Fruit fly (Drosophila melanogaster) whole organism, prepupa: Measurements from ENCODE around the gene MED20.

Experiments
- Blimp-1 ChIP-seq: fragments of 200-800 bp; sonication (Bioruptor generic); optimal IDR thresholded peaks from 3 replicates; lab custom pipeline; 2017; ENCODE audit warnings: missing biosample characterization, missing genetic modification characterization, mild to moderate bottlenecking, moderate library complexity, missing genetic modification reagents
- CG10631 ChIP-seq: fragments of 200-800 bp; sonication (Bioruptor generic); optimal IDR thresholded peaks from 2 replicates; lab custom pipeline; 2016; ENCODE audit warnings: missing biosample characterization, missing genetic modification characterization
- CG11294 ChIP-seq: fragments of 200-800 bp; sonication (Bioruptor generic); IDR thresholded peaks from 2 replicates; pipeline ENCODE4 v1.3.6; 2022; ENCODE audit warnings: missing biosample characterization, missing genetic modification characterization
- CG11902 ChIP-seq: fragments of 200-800 bp; sonication (Bioruptor generic); optimal IDR thresholded peaks from 3 replicates; lab custom pipeline; 2016; ENCODE audit warnings: missing biosample characterization, missing genetic modification characterization
- CG15336 ChIP-seq: fragments of 200-800 bp; sonication (Bioruptor generic); IDR thresholded peaks from 2 replicates; pipeline ENCODE4 v1.3.6; 2022; ENCODE audit warnings: missing biosample characterization, missing genetic modification characterization
- CG1621 ChIP-seq: fragments of 200-800 bp; sonication (Bioruptor generic); optimal IDR thresholded peaks from 3 replicates; lab custom pipeline; 2018; ENCODE audit warnings: missing biosample characterization, mild to moderate bottlenecking, missing genetic modification characterization
- CG16779 ChIP-seq: fragments of 200-800 bp; sonication (Bioruptor generic); optimal IDR thresholded peaks from 3 replicates; lab custom pipeline; 2017; ENCODE audit warnings: missing biosample characterization, mild to moderate bottlenecking, missing genetic modification characterization
- CG3032 ChIP-seq: fragments of 200-800 bp; optimal IDR thresholded peaks from 2 replicates; lab custom pipeline; 2019; ENCODE audit warnings: missing biosample characterization, mild to moderate bottlenecking, missing genetic modification characterization, moderate library complexity
- CG31627 ChIP-seq: fragments of 200-800 bp; sonication (Bioruptor generic); optimal IDR thresholded peaks from 3 replicates; lab custom pipeline; 2016; ENCODE audit warnings: missing biosample characterization, missing genetic modification characterization
- CG32006 ChIP-seq: fragments of 200-800 bp; sonication (Bioruptor generic); optimal IDR thresholded peaks from 3 replicates; lab custom pipeline; 2017; ENCODE audit warnings: missing biosample characterization, mild to moderate bottlenecking, missing genetic modification characterization
- CG34406 ChIP-seq: fragments of 200-800 bp; sonication (Bioruptor generic); optimal IDR thresholded peaks from 3 replicates; lab custom pipeline; 2016; ENCODE audit warnings: missing biosample characterization, missing genetic modification characterization
- CG3919 ChIP-seq: fragments of 200-800 bp; sonication (Bioruptor generic); optimal IDR thresholded peaks from 3 replicates; lab custom pipeline; 2016; ENCODE audit warnings: missing biosample characterization, missing genetic modification characterization
- CG6163 ChIP-seq: fragments of 200-800 bp; sonication (Bioruptor generic); IDR thresholded peaks from 3 replicates; pipeline ENCODE4 v1.3.6; 2022; ENCODE audit warnings: missing biosample characterization, missing genetic modification characterization
- CG6276 ChIP-seq: fragments of 200-800 bp; sonication (Bioruptor generic); optimal IDR thresholded peaks from 2 replicates; lab custom pipeline; 2017; ENCODE audit warnings: missing biosample characterization, mild to moderate bottlenecking, missing genetic modification characterization
- CG6792 ChIP-seq: fragments of 200-800 bp; sonication (Bioruptor generic); optimal IDR thresholded peaks from 3 replicates; lab custom pipeline; 2016; ENCODE audit warnings: missing biosample characterization, missing genetic modification characterization
- CG6808 ChIP-seq: fragments of 200-800 bp; sonication (Bioruptor generic); optimal IDR thresholded peaks from 3 replicates; lab custom pipeline; 2017; ENCODE audit warnings: missing biosample characterization, missing genetic modification characterization, mild to moderate bottlenecking, moderate library complexity, missing genetic modification reagents
- CG6854 ChIP-seq: fragments of 200-800 bp; sonication (Bioruptor generic); optimal IDR thresholded peaks from 2 replicates; lab custom pipeline; 2017; ENCODE audit warnings: missing biosample characterization, mild to moderate bottlenecking, missing genetic modification characterization
- CG8319 ChIP-seq: fragments of 200-800 bp; sonication (Bioruptor generic); optimal IDR thresholded peaks from 3 replicates; lab custom pipeline; 2016; ENCODE audit warnings: missing biosample characterization, missing genetic modification characterization
- CG8632 ChIP-seq: fragments of 200-800 bp; sonication (Bioruptor generic); optimal IDR thresholded peaks from 3 replicates; lab custom pipeline; 2016; ENCODE audit warnings: missing biosample characterization, missing genetic modification characterization
- CG9139 ChIP-seq: fragments of 200-800 bp; sonication (Bioruptor generic); optimal IDR thresholded peaks from 3 replicates; lab custom pipeline; 2017; ENCODE audit warnings: missing biosample characterization, mild to moderate bottlenecking, missing genetic modification characterization
- Eip93F ChIP-seq: fragments of 200-800 bp; sonication (Bioruptor generic); optimal IDR thresholded peaks from 2 replicates; lab custom pipeline; 2016; ENCODE audit warnings: missing biosample characterization, mild to moderate bottlenecking, missing genetic modification characterization
- Ets21C ChIP-seq: fragments of 200-800 bp; sonication (Bioruptor generic); optimal IDR thresholded peaks from 3 replicates; lab custom pipeline; 2016; ENCODE audit warnings: missing biosample characterization, missing genetic modification characterization
- Gug ChIP-seq: fragments of 200-800 bp; sonication (Bioruptor generic); IDR thresholded peaks from 2 replicates; pipeline ENCODE4 v1.3.6; 2022; ENCODE audit warnings: missing biosample characterization, missing genetic modification characterization
- Hr38 ChIP-seq: sonication (Bioruptor generic); optimal IDR thresholded peaks from 2 replicates; lab custom pipeline; 2016; ENCODE audit warnings: missing biosample characterization, missing genetic modification characterization
- Hr4 ChIP-seq: fragments of 200-800 bp; sonication (Bioruptor generic); optimal IDR thresholded peaks from 3 replicates; lab custom pipeline; 2016; ENCODE audit warnings: missing biosample characterization, missing genetic modification characterization
- Lpt ChIP-seq: fragments of 200-800 bp; sonication (Bioruptor generic); optimal IDR thresholded peaks from 3 replicates; lab custom pipeline; 2016; ENCODE audit warnings: missing biosample characterization, missing genetic modification characterization
- Met ChIP-seq: fragments of 200-800 bp; sonication (Bioruptor generic); optimal IDR thresholded peaks from 3 replicates; lab custom pipeline; 2016; ENCODE audit warnings: missing biosample characterization, missing genetic modification characterization
- OdsH ChIP-seq: fragments of 200-800 bp; sonication (Bioruptor generic); optimal IDR thresholded peaks from 3 replicates; lab custom pipeline; 2016; ENCODE audit warnings: missing biosample characterization, missing genetic modification characterization
- Sox14 ChIP-seq: fragments of 200-800 bp; sonication (Bioruptor generic); optimal IDR thresholded peaks from 3 replicates; lab custom pipeline; 2016; ENCODE audit warnings: missing biosample characterization, missing genetic modification characterization
- Sox15 ChIP-seq: fragments of 200-800 bp; sonication (Bioruptor generic); optimal IDR thresholded peaks from 3 replicates; lab custom pipeline; 2016; ENCODE audit warnings: missing biosample characterization, missing genetic modification characterization
- cyc ChIP-seq: fragments of 200-800 bp; sonication (Bioruptor generic); optimal IDR thresholded peaks from 3 replicates; lab custom pipeline; 2016; ENCODE audit warnings: missing biosample characterization, missing genetic modification characterization
- dac ChIP-seq: fragments of 200-800 bp; sonication (Bioruptor generic); optimal IDR thresholded peaks from 2 replicates; lab custom pipeline; 2017; ENCODE audit warnings: missing biosample characterization, mild to moderate bottlenecking, missing genetic modification characterization
- dsx ChIP-seq: fragments of 200-800 bp; optimal IDR thresholded peaks from 3 replicates; lab custom pipeline; 2019; ENCODE audit warnings: missing biosample characterization, mild to moderate bottlenecking, missing genetic modification characterization, moderate library complexity; ENCODE audit not compliant: poor library complexity, severe bottlenecking
- esn ChIP-seq: fragments of 200-800 bp; sonication (Bioruptor generic); optimal IDR thresholded peaks from 2 replicates; lab custom pipeline; 2016; ENCODE audit warnings: missing biosample characterization, mild to moderate bottlenecking, missing genetic modification characterization, moderate library complexity
- fd59A ChIP-seq: fragments of 200-800 bp; sonication (Bioruptor generic); optimal IDR thresholded peaks from 2 replicates; lab custom pipeline; 2017; ENCODE audit warnings: missing biosample characterization, mild to moderate bottlenecking, missing genetic modification characterization, missing genetic modification reagents
- fd85E ChIP-seq: fragments of 200-800 bp; sonication (Bioruptor generic); optimal IDR thresholded peaks from 3 replicates; lab custom pipeline; 2016; ENCODE audit warnings: missing biosample characterization, missing genetic modification characterization
- lz ChIP-seq: fragments of 200-800 bp; sonication (Bioruptor generic); optimal IDR thresholded peaks from 3 replicates; lab custom pipeline; 2016; ENCODE audit warnings: missing biosample characterization, missing genetic modification characterization
- net ChIP-seq: fragments of 200-800 bp; sonication (Bioruptor generic); optimal IDR thresholded peaks from 3 replicates; lab custom pipeline; 2016; ENCODE audit warnings: missing biosample characterization, missing genetic modification characterization
- pdm3 ChIP-seq: fragments of 200-800 bp; sonication (Bioruptor generic); optimal IDR thresholded peaks from 3 replicates; lab custom pipeline; 2016; ENCODE audit warnings: missing biosample characterization, missing genetic modification characterization
- salr ChIP-seq, 2 experiments: fragments of 200-800 bp; sonication (Bioruptor generic); optimal IDR thresholded peaks; 3 replicates each; lab custom pipeline; 2016 to 2018; ENCODE audit warnings: missing biosample characterization in 2 of 2, missing genetic modification characterization in 2 of 2, mild to moderate bottlenecking in 1 of 2
- ss ChIP-seq, 2 experiments: fragments of 200-800 bp; sonication (Bioruptor generic); optimal IDR thresholded peaks; 2 replicates in 1 of 2; 3 replicates in 1 of 2; lab custom pipeline; 2017 to 2018; ENCODE audit warnings: mild to moderate bottlenecking in 2 of 2, missing biosample characterization in 2 of 2, missing genetic modification characterization in 2 of 2, moderate library complexity in 1 of 2
- svp ChIP-seq: fragments of 200-800 bp; sonication (Bioruptor generic); peaks from one replicate; lab custom pipeline; 2016; ENCODE audit warnings: missing biosample characterization, missing genetic modification characterization
- topi ChIP-seq: fragments of 200-800 bp; sonication (Bioruptor generic); optimal IDR thresholded peaks from 3 replicates; lab custom pipeline; 2016; ENCODE audit warnings: missing biosample characterization, missing genetic modification characterization
- vri ChIP-seq: fragments of 200-800 bp; sonication (Bioruptor generic); optimal IDR thresholded peaks from 3 replicates; lab custom pipeline; 2016; ENCODE audit warnings: missing biosample characterization, mild to moderate bottlenecking, missing genetic modification characterization

The MED20 gene

DNA sequence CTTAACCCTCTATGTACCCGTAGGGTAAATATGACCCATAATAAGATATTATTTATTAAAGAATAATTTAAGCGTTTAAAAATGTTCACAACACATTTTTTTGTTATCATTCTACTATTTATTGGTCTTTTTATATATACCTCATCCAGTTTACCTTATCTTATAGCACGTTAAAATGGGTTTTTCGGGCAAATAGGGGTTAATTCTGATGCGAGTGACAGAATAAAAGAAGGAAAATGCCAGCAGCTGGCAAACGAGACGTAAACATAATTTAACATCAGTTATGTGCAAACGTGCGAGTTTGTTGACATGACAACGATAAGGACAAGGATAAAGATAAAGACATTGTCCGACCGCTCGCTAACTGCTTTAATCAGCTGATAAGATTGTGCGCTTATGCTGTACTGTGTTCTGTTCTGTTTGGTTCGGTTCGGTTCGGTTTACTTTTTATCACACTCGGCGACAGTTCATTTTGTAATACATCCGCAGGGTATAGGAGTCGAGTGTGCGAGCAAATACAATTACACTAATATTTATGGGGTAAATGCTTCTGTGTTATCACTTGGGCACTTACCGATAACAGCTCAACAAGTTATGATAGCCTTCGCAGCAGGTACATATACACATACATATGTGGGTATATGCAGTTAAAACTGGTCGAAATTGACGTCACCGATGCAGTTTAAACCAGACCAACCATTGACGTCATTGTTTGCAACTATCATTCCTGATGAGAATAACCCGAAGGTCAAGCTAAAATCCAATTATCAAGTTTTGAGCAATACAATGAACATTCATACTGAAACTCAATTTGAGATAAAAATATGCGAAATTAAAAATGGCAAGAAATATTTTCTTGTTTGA, 28.1 kb upstream of the MED20 start (continued):
- no peak for TF ChIP-seq fd59A (GFP tag; lab: Kevin White, UChicago)
- peak; percentile 50 for TF ChIP-seq OdsH
- TF ChIP-seq CG6808 (GFP tag; lab: Kevin White, UChicago), result peak; percentile 11
- TF ChIP-seq topi (GFP tag; lab: Kevin White, UChicago), result peak; percentile 33
- TF ChIP-seq CG6163 (GFP tag; lab: Robert Waterston, UW), result no peak
- TF ChIP-seq CG6854 (GFP tag; lab: Kevin White, UChicago), result no peak
- TF ChIP-seq Sox14 (GFP tag; lab: Kevin White, UChicago), result no peak
- TF ChIP-seq Hr4 (GFP tag; lab: Kevin White, UChicago), result peak; percentile 15
- no peak for TF ChIP-seq salr (GFP tag; optimal IDR thresholded peaks at IDR 0.05; lab: Kevin White, UChicago)
- peak; percentile 32 for TF ChIP-seq CG3032 (tag; lab: Kevin White, UChicago)
- TF ChIP-seq Eip93F (GFP tag; lab: Kevin White, UChicago), result peak; percentile 26
- peak; percentile 46 for TF ChIP-seq pdm3 (GFP tag; lab: Kevin White, UChicago)
- TF ChIP-seq Blimp-1 (GFP tag; lab: Kevin White, UChicago), result no peak
- TF ChIP-seq Sox15 (GFP tag; lab: Kevin White, UChicago), result peak; percentile 13
- no peak for TF ChIP-seq CG11294 (GFP tag; lab: Robert Waterston, UW)
- TF ChIP-seq, all 60 proteins: peak for 29

DNA sequence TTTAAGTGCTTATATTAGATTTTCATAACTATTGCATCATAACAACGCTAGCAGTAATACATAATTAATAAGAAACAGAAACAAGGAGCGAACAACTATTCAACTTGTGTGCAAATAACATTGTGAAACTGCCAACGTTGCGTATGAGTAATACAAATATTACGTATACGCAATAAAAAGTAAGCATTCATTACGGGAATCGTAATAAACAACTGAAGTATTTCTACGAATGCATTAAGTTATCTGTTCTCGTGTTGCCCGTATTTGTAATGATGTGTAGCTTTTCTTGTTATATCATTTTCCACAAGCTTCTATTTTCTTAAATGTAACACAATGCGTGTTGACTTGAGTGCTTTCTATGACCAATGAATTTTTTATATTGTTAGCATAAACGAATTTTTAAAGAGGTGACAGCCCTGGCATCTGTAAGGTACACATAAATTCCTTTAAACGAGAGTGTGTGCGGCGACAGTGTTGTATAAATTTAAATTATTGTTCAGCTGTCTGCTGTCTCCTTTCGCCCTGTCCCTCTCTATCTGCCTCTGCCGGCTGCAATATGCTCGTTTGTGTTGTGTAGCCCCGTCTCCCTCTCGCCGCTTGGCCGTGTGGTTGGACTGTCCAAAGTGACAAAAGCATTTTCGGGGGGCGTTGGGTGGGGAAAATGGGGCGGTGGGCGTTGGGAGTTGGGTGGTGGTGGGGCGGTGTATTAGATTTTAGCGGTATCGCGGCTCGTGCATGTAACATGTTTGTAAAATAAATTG, 27.1 kb upstream of the MED20 start:
- TF ChIP-seq CG10631 (GFP tag; lab: Kevin White, UChicago) (no peak), CG6808 (GFP tag; lab: Kevin White, UChicago) (no peak), Gug (GFP tag; lab: Robert Waterston, UW) (no peak), Ets21C (GFP tag; lab: Kevin White, UChicago) (no peak), Sox14 (GFP tag; lab: Kevin White, UChicago) (no peak), CG32006 (GFP tag; lab: Kevin White, UChicago) (peak; percentile 4), CG15336 (GFP tag; lab: Robert Waterston, UW) (peak; percentile 6; the same call in 1 of the 2 replicates), CG3919 (GFP tag; lab: Kevin White, UChicago) (no peak), esn (GFP tag; lab: Kevin White, UChicago) (peak; percentile 19), ss (GFP tag; optimal IDR thresholded peaks at IDR 0.05; lab: Kevin White, UChicago) (no peak), CG9139 (GFP tag; lab: Kevin White, UChicago) (no peak), lz (GFP tag; lab: Kevin White, UChicago) (no peak), Met (no peak), svp (no peak), dsx (no peak), CG34406 (GFP tag; lab: Kevin White, UChicago) (no peak), topi (GFP tag; lab: Kevin White, UChicago) (peak; percentile 1), cyc (GFP tag; lab: Kevin White, UChicago) (no peak), CG16779 (tag; lab: Kevin White, UChicago) (no peak), Blimp-1 (GFP tag; lab: Kevin White, UChicago) (no peak), dac (GFP tag; lab: Kevin White, UChicago) (no peak), CG31627 (GFP tag; lab: Kevin White, UChicago) (peak; percentile 19), CG6854 (GFP tag; lab: Kevin White, UChicago) (no peak), CG11294 (GFP tag; lab: Robert Waterston, UW) (no peak), fd59A (GFP tag; lab: Kevin White, UChicago) (no peak), pdm3 (GFP tag; lab: Kevin White, UChicago) (no peak), CG6276 (GFP tag; lab: Kevin White, UChicago) (no peak), Lpt (GFP tag; lab: Kevin White, UChicago) (no peak), CG8632 (GFP tag; lab: Kevin White, UChicago) (no peak), CG11902 (GFP tag; lab: Kevin White, UChicago) (no peak), Eip93F (GFP tag; lab: Kevin White, UChicago) (no peak), CG8319 (GFP tag; lab: Kevin White, UChicago) (no peak), CG6163 (GFP tag; lab: Robert Waterston, UW) (no peak), CG6792 (GFP tag; lab: Kevin White, UChicago) (no peak), CG1621 (tag; lab: Kevin White, UChicago) (no peak), salr (GFP tag; optimal IDR thresholded peaks at IDR 0.05; lab: Kevin White, UChicago) (no peak), OdsH (no peak), net (no peak), fd85E (GFP tag; lab: Kevin White, UChicago) (no peak), Hr38 (GFP tag; lab: Kevin White, UChicago) (no peak), vri (peak; percentile 22)
